Fruit fly (Drosophila melanogaster): ENCODE data around the gene CG15306.

DNA sequence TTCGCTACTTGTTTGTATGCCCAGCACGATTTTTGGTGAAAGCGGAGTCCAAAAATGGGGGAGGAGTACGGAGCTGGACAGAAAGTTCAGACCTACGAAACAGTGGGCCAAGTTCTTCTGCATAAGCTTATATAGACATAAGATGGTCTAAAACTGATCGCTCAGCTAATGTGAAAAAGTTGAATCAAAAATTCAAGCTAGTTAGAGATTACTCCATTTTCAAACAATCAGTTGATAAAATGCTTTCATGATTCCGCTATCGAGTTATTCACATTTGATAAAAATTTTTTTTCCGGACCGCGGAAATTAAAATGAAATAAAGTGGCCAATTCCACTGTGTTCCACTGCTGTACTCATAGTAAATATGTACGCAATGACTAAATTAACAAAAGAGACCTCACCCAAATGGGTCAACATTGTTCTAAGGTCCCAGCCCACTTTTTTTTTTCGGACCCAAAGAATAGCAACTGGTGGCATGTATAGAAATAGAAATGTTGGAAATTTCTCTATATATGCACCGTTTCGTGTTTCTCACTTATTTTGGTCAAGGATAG lies 11.1 kb downstream of the CG15306 start:
- TF ChIP-seq CG32121 (GFP tag; IDR thresholded peaks at IDR 0.05): no peak
- no peak for TF ChIP-seq D1 (tag; optimal IDR thresholded peaks at IDR 0.05)
- TF ChIP-seq CG13204 (GFP tag; optimal IDR thresholded peaks at IDR 0.05): no peak
- no peak for TF ChIP-seq CG15710 (tag; optimal IDR thresholded peaks at IDR 0.05)
- no peak for TF ChIP-seq CG9948 (tag; optimal IDR thresholded peaks at IDR 0.05)
- TF ChIP-seq Pif1B (GFP tag; optimal IDR thresholded peaks at IDR 0.05): no peak
- TF ChIP-seq CG10348 (GFP tag; IDR thresholded peaks at IDR 0.05): no peak
- TF ChIP-seq Snoo (tag; optimal IDR thresholded peaks at IDR 0.05): no peak
- no peak for TF ChIP-seq CG8301 (tag; optimal IDR thresholded peaks at IDR 0.05)
- TF ChIP-seq rn (GFP tag; IDR thresholded peaks at IDR 0.05): no peak
- TF ChIP-seq gl (tag; optimal IDR thresholded peaks at IDR 0.05): no peak
- TF ChIP-seq EcR (GFP tag; optimal IDR thresholded peaks at IDR 0.05): no peak
